Worm (Caenorhabditis elegans): ENCODE measurements around the gene T15B7.15.

- no peak for TF ChIP-seq klf-2 (GFP tag; conservative IDR thresholded peaks at IDR 0.05)
- no peak for TF ChIP-seq med-1 (GFP tag; optimal IDR thresholded peaks at IDR 0.05; ENCODE audit: insufficient read depth)
Observed at ce11 chrV:6836036-6836435, 2.4 kb downstream of the T15B7.15 start.
